Worm (Caenorhabditis elegans) whole organism, L4/young adult: ENCODE measurements around the gene T05C7.8.

Source experiments
- W03F9.2 ChIP-seq: fragments of 150-350 bp; optimal IDR thresholded peaks from 2 replicates; lab custom pipeline; 2014; ENCODE audit warnings: missing biosample characterization, missing genetic modification characterization
- him-1 ChIP-seq: sonication (generic microtip); optimal IDR thresholded peaks from 2 replicates; lab custom pipeline; 2016; ENCODE audit warnings: missing genotype, missing genetic modification reagents, missing genetic modification characterization, missing compliant biosample characterization

ce11 chrIV:79205-79604, 3.0 kb downstream of the T05C7.8 start, which contains the start of gene T05C7.9:
- TF ChIP-seq W03F9.2 (tag; lab: Kevin White, UChicago) (no peak), him-1 (no peak)
